Worm (Caenorhabditis elegans): ENCODE results near the gene wrt-2.

DNA sequence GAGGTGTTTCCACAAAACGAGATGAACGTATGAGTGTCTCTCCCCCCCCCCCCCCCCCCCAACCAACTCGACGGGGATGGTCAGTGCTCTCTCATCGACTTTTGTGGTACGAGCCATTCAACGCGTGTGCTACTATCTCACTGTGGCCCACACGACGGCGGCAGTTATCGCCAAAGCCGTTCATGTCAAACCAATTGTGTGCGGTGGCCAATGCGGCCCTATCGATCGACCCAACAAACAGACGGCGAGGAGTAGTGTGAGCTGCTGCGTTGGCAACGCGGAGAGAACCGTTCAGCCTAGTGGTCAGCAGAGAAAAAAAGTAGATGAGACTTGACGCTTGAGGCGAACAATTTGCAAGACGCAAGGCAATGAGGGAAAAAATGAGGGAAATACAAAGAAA is 8.7 kb upstream of the wrt-2 start:
- TF ChIP-seq tbx-8 (GFP tag; optimal IDR thresholded peaks at IDR 0.05) (no peak), nhr-2 (tag; optimal IDR thresholded peaks at IDR 0.05) (no peak), lin-13 (tag; optimal IDR thresholded peaks at IDR 0.05) (no peak), nhr-28 (tag; optimal IDR thresholded peaks at IDR 0.05) (no peak), snpc-4 (tag; optimal IDR thresholded peaks at IDR 0.05) (no peak), pha-4 (tag; optimal IDR thresholded peaks at IDR 0.05) (peak; percentile 32), elt-3 (tag; optimal IDR thresholded peaks at IDR 0.05) (no peak), ceh-43 (GFP tag; optimal IDR thresholded peaks at IDR 0.05) (no peak), nhr-12 (tag; optimal IDR thresholded peaks at IDR 0.05) (no peak), ces-1 (GFP tag; optimal IDR thresholded peaks at IDR 0.05) (no peak), lsy-2 (tag; optimal IDR thresholded peaks at IDR 0.05) (no peak), ztf-11 (tag; optimal IDR thresholded peaks at IDR 0.05) (no peak)

All from whole organism, mixed stage, embryonic.